Worm (Caenorhabditis elegans) whole organism, L4 larva: Measurements from ENCODE around the gene gei-3.

Experiments used
- dmd-6 ChIP-seq: fragments of 200-800 bp; sonication (Bioruptor generic); IDR thresholded peaks from 2 replicates; pipeline ENCODE4 v1.3.6; 2022; ENCODE audit warnings: missing genetic modification reagents, missing genetic modification characterization, missing compliant biosample characterization
- egl-43 ChIP-seq: fragments of 200-800 bp; sonication (Bioruptor generic); IDR thresholded peaks from 2 replicates; pipeline ENCODE4 v1.3.6; 2022; ENCODE audit warnings: missing genetic modification reagents, missing genetic modification characterization, missing compliant biosample characterization

The gei-3 gene

DNA sequence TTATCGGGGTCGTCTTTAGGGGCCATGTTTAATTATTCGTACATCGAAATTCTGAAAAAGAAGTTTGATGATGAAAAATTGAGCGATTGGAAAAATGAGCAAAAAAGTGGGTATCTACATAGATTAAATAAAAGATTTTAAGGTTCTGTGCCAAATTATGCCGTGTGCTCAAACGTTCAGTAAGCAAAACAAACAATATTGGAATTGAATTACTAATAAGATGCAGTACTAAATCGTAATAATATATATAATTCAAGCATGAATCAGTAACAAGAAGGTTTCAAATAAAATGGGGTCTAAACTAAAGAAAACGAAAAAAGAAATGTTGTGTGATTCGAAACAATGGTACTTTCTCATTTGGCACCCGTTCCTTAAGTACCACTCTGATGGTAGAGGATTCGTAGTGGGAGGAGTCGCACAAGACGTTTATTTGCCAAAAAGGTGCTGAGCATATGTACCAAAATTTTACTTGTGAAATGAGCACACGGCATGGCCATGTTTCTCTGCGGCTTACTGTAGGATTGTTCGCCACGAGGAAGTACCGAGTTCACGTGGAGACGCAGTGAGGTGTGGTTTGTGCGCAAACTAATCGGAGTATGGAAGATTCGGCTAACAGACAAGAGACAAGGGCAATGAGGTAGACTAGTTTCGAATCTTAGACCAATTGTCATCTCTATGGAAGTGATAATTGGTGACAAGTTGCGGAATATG lies 63.8 kb downstream of the gei-3 start, which contains the start of gene pgp-14:
Gene pgp-14, minus strand, starts transcription at position 51 of the 711 bp plus-strand sequence.
- TF ChIP-seq egl-43 (GFP tag; lab: Robert Waterston, UW) (0 out of 2 replicates have a peak, but pooled peaks have one; percentile 27), dmd-6 (GFP tag; lab: Robert Waterston, UW) (no peak)
